Fruit fly (Drosophila melanogaster) whole organism, embryonic: ENCODE measurements around the gene PolD2.
A peak's percentile ranks its signal among the peaks of the same experiment; 100 is the strongest.

Experiments used
- Atf-2 ChIP-seq: fragments of 200-800 bp; sonication (Bioruptor generic); optimal IDR thresholded peaks from 2 replicates; lab custom pipeline; 2016; ENCODE audit warnings: missing biosample characterization, missing genetic modification characterization
- B-H2 ChIP-seq: fragments of 200-800 bp; sonication (Bioruptor generic); optimal IDR thresholded peaks from 2 replicates; lab custom pipeline; 2018; ENCODE audit warnings: missing biosample characterization, mild to moderate bottlenecking, missing genetic modification characterization
- CG11560 ChIP-seq: fragments of 200-800 bp; sonication (Bioruptor generic); IDR thresholded peaks from 3 replicates; pipeline ENCODE4 v1.3.6; 2022; ENCODE audit warnings: missing biosample characterization, missing genetic modification characterization
- CG12104 ChIP-seq: fragments of 200-800 bp; sonication (Bioruptor generic); optimal IDR thresholded peaks from 3 replicates; lab custom pipeline; 2016; ENCODE audit warnings: missing biosample characterization, missing genetic modification characterization
- CG12219 ChIP-seq: fragments of 200-800 bp; sonication (Bioruptor generic); optimal IDR thresholded peaks from 3 replicates; lab custom pipeline; 2018; ENCODE audit warnings: missing biosample characterization, mild to moderate bottlenecking, missing genetic modification characterization
- CG1233 ChIP-seq: fragments of 200-800 bp; sonication (Bioruptor generic); optimal IDR thresholded peaks from 4 replicates; lab custom pipeline; 2018; ENCODE audit warnings: missing biosample characterization, mild to moderate bottlenecking, missing genetic modification characterization
- CG12391 ChIP-seq: fragments of 200-800 bp; sonication (Bioruptor generic); optimal IDR thresholded peaks from 3 replicates; lab custom pipeline; 2018; ENCODE audit warnings: missing biosample characterization, mild to moderate bottlenecking, missing genetic modification characterization, moderate library complexity
- CG15514 ChIP-seq: fragments of 200-800 bp; sonication (Bioruptor generic); optimal IDR thresholded peaks from 3 replicates; lab custom pipeline; 2017; ENCODE audit warnings: missing biosample characterization, missing genetic modification characterization, mild to moderate bottlenecking, moderate library complexity, missing genetic modification reagents
- CG17186 ChIP-seq: fragments of 200-800 bp; sonication (Bioruptor generic); optimal IDR thresholded peaks from 3 replicates; lab custom pipeline; 2017; ENCODE audit warnings: missing biosample characterization, missing genetic modification reagents, missing genetic modification characterization
- CG17361 ChIP-seq: fragments of 200-800 bp; sonication (Bioruptor generic); IDR thresholded peaks from 3 replicates; pipeline ENCODE4 v1.3.6; 2022; ENCODE audit warnings: missing biosample characterization, missing genetic modification characterization
- CG2116 ChIP-seq: fragments of 200-800 bp; sonication (Bioruptor generic); optimal IDR thresholded peaks from 3 replicates; lab custom pipeline; 2018; ENCODE audit warnings: missing biosample characterization, mild to moderate bottlenecking, missing genetic modification characterization
- CG3163 ChIP-seq: fragments of 200-800 bp; sonication (Bioruptor generic); optimal IDR thresholded peaks from 3 replicates; lab custom pipeline; 2016; ENCODE audit warnings: missing biosample characterization, missing genetic modification characterization
- CG43689 ChIP-seq: fragments of 200-800 bp; sonication (Bioruptor generic); IDR thresholded peaks from 2 replicates; pipeline ENCODE4 v1.3.6; 2022; ENCODE audit warnings: missing biosample characterization, missing genetic modification characterization
- CG4424 ChIP-seq: fragments of 200-800 bp; sonication (Bioruptor generic); optimal IDR thresholded peaks from 3 replicates; lab custom pipeline; 2016; ENCODE audit warnings: missing biosample characterization, missing genetic modification characterization
- CG4707 ChIP-seq: fragments of 200-800 bp; sonication (Bioruptor generic); optimal IDR thresholded peaks from 2 replicates; lab custom pipeline; 2018; ENCODE audit warnings: missing biosample characterization, mild to moderate bottlenecking, missing genetic modification characterization, moderate library complexity
- CG6654 ChIP-seq: fragments of 200-800 bp; sonication (Bioruptor generic); optimal IDR thresholded peaks from 2 replicates; lab custom pipeline; 2017; ENCODE audit warnings: missing biosample characterization, mild to moderate bottlenecking, missing genetic modification characterization
- CG8290 ChIP-seq, 3 experiments: fragments of 200-800 bp; sonication (Bioruptor generic); optimal IDR thresholded peaks; 2 replicates each; lab custom pipeline; 2016 to 2019; ENCODE audit warnings: missing biosample characterization in 3 of 3, missing genetic modification characterization in 3 of 3, mild to moderate bottlenecking in 2 of 3, moderate library complexity in 1 of 3
- D19B ChIP-seq: fragments of 200-800 bp; sonication (Bioruptor generic); optimal IDR thresholded peaks from 2 replicates; lab custom pipeline; 2017; ENCODE audit warnings: missing biosample characterization, mild to moderate bottlenecking, missing genetic modification characterization
- Dbx ChIP-seq: fragments of 200-800 bp; sonication (Bioruptor generic); IDR thresholded peaks from 3 replicates; pipeline ENCODE4 v1.3.6; 2022; ENCODE audit warnings: missing biosample characterization, missing genetic modification characterization
- Eip74EF ChIP-seq, 2 experiments: fragments of 200-800 bp in 1 of 2; fragments of >200 bp in 1 of 2; sonication (Bioruptor generic) in 1 of 2; optimal IDR thresholded peaks; 2 replicates each; lab custom pipeline; 2017 to 2019; ENCODE audit warnings: missing biosample characterization in 2 of 2, missing genetic modification characterization in 2 of 2, mild to moderate bottlenecking in 1 of 2, moderate library complexity in 1 of 2
- GATAe ChIP-seq: fragments of 200-800 bp; sonication (Bioruptor generic); conservative IDR thresholded peaks from 2 replicates; pipeline ENCODE4 v1.3.6; 2022; ENCODE audit warnings: missing biosample characterization, missing genetic modification characterization
- HmgZ ChIP-seq: fragments of 200-800 bp; sonication (Bioruptor generic); optimal IDR thresholded peaks from 2 replicates; lab custom pipeline; 2018; ENCODE audit warnings: missing biosample characterization, mild to moderate bottlenecking, missing genetic modification characterization
- Hr51 ChIP-seq, 2 experiments: fragments of 200-800 bp; sonication (Bioruptor generic); optimal IDR thresholded peaks; 2 replicates in 1 of 2; 3 replicates in 1 of 2; lab custom pipeline; 2016 to 2018; ENCODE audit warnings: missing biosample characterization in 2 of 2, missing genetic modification characterization in 2 of 2, mild to moderate bottlenecking in 1 of 2, moderate library complexity in 1 of 2
- Max ChIP-seq: fragments of 200-800 bp; sonication (Bioruptor generic); optimal IDR thresholded peaks from 2 replicates; lab custom pipeline; 2016; ENCODE audit warnings: missing biosample characterization, mild to moderate bottlenecking, missing genetic modification characterization
- Mes4 ChIP-seq: fragments of 200-800 bp; sonication (Bioruptor generic); optimal IDR thresholded peaks from 2 replicates; lab custom pipeline; 2016; ENCODE audit warnings: missing biosample characterization, missing genetic modification characterization
- Nf-YA ChIP-seq: fragments of 200-800 bp; sonication (Bioruptor generic); IDR thresholded peaks from 2 replicates; pipeline ENCODE4 v1.3.6; 2022; ENCODE audit warnings: missing biosample characterization, missing genetic modification characterization
- Nf-YB ChIP-seq: fragments of 200-800 bp; sonication (Bioruptor generic); optimal IDR thresholded peaks from 3 replicates; lab custom pipeline; 2019; ENCODE audit warnings: missing biosample characterization, mild to moderate bottlenecking, missing genetic modification characterization, moderate library complexity
- Pdp1 ChIP-seq, 2 experiments: fragments of 200-800 bp; sonication (Bioruptor generic); optimal IDR thresholded peaks; 3 replicates each; lab custom pipeline; 2016; ENCODE audit warnings: missing biosample characterization in 2 of 2, missing genetic modification characterization in 2 of 2, mild to moderate bottlenecking in 1 of 2, moderate library complexity in 1 of 2
- Spps ChIP-seq: fragments of 200-800 bp; sonication (Bioruptor generic); optimal IDR thresholded peaks from 2 replicates; lab custom pipeline; 2018; ENCODE audit warnings: missing biosample characterization, mild to moderate bottlenecking, missing genetic modification characterization
- Tbp ChIP-seq: fragments of >200 bp; optimal IDR thresholded peaks from 2 replicates; lab custom pipeline; 2018; ENCODE audit warnings: missing biosample characterization, missing genetic modification characterization
- ase ChIP-seq: fragments of 200-800 bp; sonication (Bioruptor generic); IDR thresholded peaks from 3 replicates; pipeline ENCODE4 v1.3.6; 2022; ENCODE audit warnings: missing biosample characterization, missing genetic modification characterization
- bab2 ChIP-seq: fragments of 200-800 bp; sonication (Bioruptor generic); optimal IDR thresholded peaks from 2 replicates; lab custom pipeline; 2016; ENCODE audit warnings: missing biosample characterization, missing genetic modification characterization
- br ChIP-seq: fragments of >200 bp; optimal IDR thresholded peaks from 2 replicates; lab custom pipeline; 2017
- cato ChIP-seq: fragments of 200-800 bp; sonication (Bioruptor generic); optimal IDR thresholded peaks from 2 replicates; lab custom pipeline; 2016; ENCODE audit warnings: missing biosample characterization, missing genetic modification characterization, borderline replicate concordance
- corto ChIP-seq: fragments of 200-800 bp; sonication (Bioruptor generic); optimal IDR thresholded peaks from 2 replicates; lab custom pipeline; 2016; ENCODE audit warnings: missing biosample characterization, mild to moderate bottlenecking, missing genetic modification characterization, moderate library complexity
- crol ChIP-seq: fragments of 200-800 bp; sonication (Bioruptor generic); IDR thresholded peaks from 2 replicates; pipeline ENCODE4 v1.3.6; 2022; ENCODE audit warnings: missing biosample characterization, missing genetic modification characterization
- disco-r ChIP-seq: fragments of 200-800 bp; sonication (Bioruptor generic); optimal IDR thresholded peaks from 2 replicates; lab custom pipeline; 2016; ENCODE audit warnings: missing biosample characterization, missing genetic modification characterization
- exex ChIP-seq: fragments of 200-800 bp; sonication (Bioruptor generic); optimal IDR thresholded peaks from 4 replicates; lab custom pipeline; 2018; ENCODE audit warnings: missing biosample characterization, mild to moderate bottlenecking, missing genetic modification characterization, moderate library complexity
- fd64A ChIP-seq: fragments of 200-800 bp; sonication (Bioruptor generic); optimal IDR thresholded peaks from 3 replicates; lab custom pipeline; 2018; ENCODE audit warnings: missing biosample characterization, mild to moderate bottlenecking, missing genetic modification characterization
- gcm ChIP-seq: fragments of 200-800 bp; sonication (Bioruptor generic); optimal IDR thresholded peaks from 2 replicates; lab custom pipeline; 2019; ENCODE audit warnings: missing biosample characterization, mild to moderate bottlenecking, missing genetic modification characterization, moderate library complexity
- h ChIP-seq: fragments of >200 bp; optimal IDR thresholded peaks from 2 replicates; lab custom pipeline; 2017
- lab ChIP-seq: fragments of 200-800 bp; sonication (Bioruptor generic); optimal IDR thresholded peaks from 3 replicates; lab custom pipeline; 2017; ENCODE audit warnings: missing biosample characterization, missing genetic modification characterization, mild to moderate bottlenecking, moderate library complexity, missing genetic modification reagents
- odd ChIP-seq: fragments of 200-800 bp; sonication (Bioruptor generic); optimal IDR thresholded peaks from 2 replicates; lab custom pipeline; 2017; ENCODE audit warnings: missing biosample characterization, mild to moderate bottlenecking, missing genetic modification characterization
- sens ChIP-seq: fragments of 200-800 bp; sonication (Bioruptor generic); peaks from one replicate; lab custom pipeline; 2016; ENCODE audit warnings: missing biosample characterization, missing genetic modification characterization
- seq ChIP-seq: fragments of 200-800 bp; sonication (Bioruptor generic); IDR thresholded peaks from 2 replicates; pipeline ENCODE4 v1.3.6; 2022; ENCODE audit warnings: missing biosample characterization, missing genetic modification characterization
- so ChIP-seq: fragments of 200-800 bp; sonication (Bioruptor generic); IDR thresholded peaks from 3 replicates; pipeline ENCODE4 v1.3.6; 2022; ENCODE audit warnings: missing biosample characterization, missing genetic modification characterization
- stc ChIP-seq: fragments of 200-800 bp; sonication (Bioruptor generic); IDR thresholded peaks from 2 replicates; pipeline ENCODE4 v1.3.6; 2022; ENCODE audit warnings: missing biosample characterization, missing genetic modification characterization
- sug ChIP-seq: fragments of 200-800 bp; optimal IDR thresholded peaks from 2 replicates; lab custom pipeline; 2019; ENCODE audit warnings: missing biosample characterization, mild to moderate bottlenecking, missing genetic modification characterization, moderate library complexity
- yki ChIP-seq: fragments of >200 bp; optimal IDR thresholded peaks from 3 replicates; lab custom pipeline; 2018

PolD2 gene

dm6 chr3L:1741655-1742551 is 33.5 kb upstream of the PolD2 start (continued):
- TF ChIP-seq Max (no peak), stc (GFP tag; lab: Robert Waterston, UW) (no peak), seq (GFP tag; lab: Robert Waterston, UW) (no peak), Dbx (GFP tag; lab: Robert Waterston, UW) (peak; percentile 15; the same call in 1 of the 3 replicates), ase (GFP tag; lab: Robert Waterston, UW) (no peak), fd64A (peak; percentile 14), odd (GFP tag; lab: Kevin White, UChicago) (no peak), CG11560 (tag; lab: Robert Waterston, UW) (peak; percentile 64; the same call in 1 of the 3 replicates), Pdp1 (GFP tag; optimal IDR thresholded peaks at IDR 0.05; lab: Kevin White, UChicago) (no peak), CG12219 (GFP tag; lab: Kevin White, UChicago) (no peak), HmgZ (peak; percentile 22), yki (lab: Kevin White, UChicago) (no peak), Hr51 (GFP tag; optimal IDR thresholded peaks at IDR 0.05; lab: Kevin White, UChicago) (no peak), CG4424 (GFP tag; lab: Kevin White, UChicago) (no peak), Nf-YB (GFP tag; lab: Kevin White, UChicago) (peak; percentile 6), Tbp (GFP tag; lab: Kevin White, UChicago) (no peak), B-H2 (GFP tag; lab: Kevin White, UChicago) (no peak), bab2 (GFP tag; lab: Kevin White, UChicago) (no peak), CG12391 (tag; lab: Kevin White, UChicago) (no peak), disco-r (GFP tag; lab: Kevin White, UChicago) (no peak), CG3163 (GFP tag; lab: Kevin White, UChicago) (peak; percentile 47), CG8290 (GFP tag; optimal IDR thresholded peaks at IDR 0.05; lab: Kevin White, UChicago) (no peak), CG8290 (tag; optimal IDR thresholded peaks at IDR 0.05; lab: Kevin White, UChicago) (peak in 1 of 2 experiments; percentile 30), Atf-2 (GFP tag; lab: Kevin White, UChicago) (no peak), lab (GFP tag; lab: Kevin White, UChicago) (peak; percentile 40), CG4707 (GFP tag; lab: Kevin White, UChicago) (no peak), sens (peak; percentile 86), CG1233 (GFP tag; lab: Kevin White, UChicago) (no peak), CG17186 (GFP tag; lab: Kevin White, UChicago) (no peak), D19B (GFP tag; lab: Kevin White, UChicago) (no peak), Nf-YA (GFP tag; lab: Robert Waterston, UW) (no peak), so (GFP tag; lab: Robert Waterston, UW) (peak; percentile 39; the same call in 1 of the 3 replicates), CG43689 (GFP tag; lab: Robert Waterston, UW) (no peak), CG15514 (GFP tag; lab: Kevin White, UChicago) (peak; percentile 12), GATAe (GFP tag; lab: Robert Waterston, UW) (peak; percentile 72), CG17361 (GFP tag; lab: Robert Waterston, UW) (no peak), Eip74EF (GFP tag; optimal IDR thresholded peaks at IDR 0.05; lab: Kevin White, UChicago) (no peak), CG2116 (GFP tag; lab: Kevin White, UChicago) (peak; percentile 16), Mes4 (no peak), Spps (tag; lab: Kevin White, UChicago) (no peak), exex (tag; lab: Kevin White, UChicago) (peak; percentile 98), cato (GFP tag; lab: Kevin White, UChicago) (no peak), CG12104 (GFP tag; lab: Kevin White, UChicago) (no peak), gcm (GFP tag; lab: Kevin White, UChicago) (no peak), corto (no peak), sug (tag; lab: Kevin White, UChicago) (peak; percentile 40), crol (GFP tag; lab: Robert Waterston, UW) (no peak; the same call in 1 of the 2 replicates), br (lab: Kevin White, UChicago) (no peak), CG6654 (no peak), h (no peak)
